Worm (Caenorhabditis elegans): Measurements from ENCODE around the gene str-220.

ce11 chrIV:7211313-7211712, 40.2 kb upstream of the str-220 start:
- TF ChIP-seq lin-13 (tag; optimal IDR thresholded peaks at IDR 0.05) (no peak), snpc-4 (tag; optimal IDR thresholded peaks at IDR 0.05) (no peak), nhr-237 (tag; optimal IDR thresholded peaks at IDR 0.05) (no peak), nhr-12 (tag; optimal IDR thresholded peaks at IDR 0.05) (no peak)
